Worm (Caenorhabditis elegans): ENCODE results near the gene enpl-1.

enpl-1 gene

DNA sequence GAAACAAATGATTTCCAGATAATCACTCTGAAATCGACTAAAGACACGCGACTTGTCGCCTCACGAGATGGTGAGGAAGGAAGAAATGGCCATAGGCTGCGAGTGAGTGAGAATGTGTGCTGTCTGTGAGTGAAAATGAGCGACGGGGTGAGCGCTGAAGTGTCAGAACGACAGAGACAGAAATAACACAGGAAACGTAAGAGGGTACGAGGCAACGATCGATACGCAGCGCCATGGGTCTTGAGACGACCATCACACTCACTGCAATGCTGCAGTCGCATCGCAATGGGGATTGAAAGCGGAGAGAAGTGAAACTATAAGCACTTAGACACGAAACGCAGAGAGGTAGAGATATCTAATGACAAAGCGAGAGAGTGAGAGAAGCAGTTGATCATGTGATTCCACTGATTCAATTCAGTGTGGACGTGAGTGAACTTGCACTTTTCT, 36.3 kb upstream of the enpl-1 start (continued):
- TF ChIP-seq hmg-20 (GFP tag; IDR thresholded peaks at IDR 0.05) (0 out of 2 replicates have a peak, but pooled peaks have one; percentile 16), attf-3 (GFP tag; conservative IDR thresholded peaks at IDR 0.05) (no peak), die-1 (tag; optimal IDR thresholded peaks at IDR 0.05) (peak; percentile 70), ztf-3 (GFP tag; optimal IDR thresholded peaks at IDR 0.05) (no peak), aptf-3 (GFP tag; IDR thresholded peaks at IDR 0.05) (no peak), sptf-2 (GFP tag; optimal IDR thresholded peaks at IDR 0.05) (no peak), nhr-90 (tag; optimal IDR thresholded peaks at IDR 0.05) (peak; percentile 74), let-526 (GFP tag; IDR thresholded peaks at IDR 0.05) (0 out of 2 replicates have a peak, but pooled peaks have one; percentile 60), Y95B8A.8 (GFP tag; IDR thresholded peaks at IDR 0.05) (peak; percentile 54; the same call in 1 of the 2 replicates), unc-62 (GFP tag; optimal IDR thresholded peaks at IDR 0.05) (peak; percentile 53), nhr-179 (tag; optimal IDR thresholded peaks at IDR 0.05) (no peak), T07F8.4 (tag; optimal IDR thresholded peaks at IDR 0.05) (peak; percentile 59), cebp-1 (GFP tag; IDR thresholded peaks at IDR 0.05) (0 out of 2 replicates have a peak, but pooled peaks have one; percentile 56), cebp-1 (tag; optimal IDR thresholded peaks at IDR 0.05) (peak; percentile 92), hrde-1 (tag; optimal IDR thresholded peaks at IDR 0.05; ENCODE audit: borderline replicate concordance) (no peak), lir-1 (GFP tag; conservative IDR thresholded peaks at IDR 0.05) (peak; percentile 97), zim-3 (tag; optimal IDR thresholded peaks at IDR 0.05) (peak; percentile 44), egl-44 (GFP tag; IDR thresholded peaks at IDR 0.05) (peak; percentile 54; the same call in 1 of the 2 replicates), bed-1 (GFP tag; IDR thresholded peaks at IDR 0.05) (no peak), T26A5.8 (tag; optimal IDR thresholded peaks at IDR 0.05) (no peak), madf-8 (GFP tag; conservative IDR thresholded peaks at IDR 0.05) (no peak), Y56A3A.18 (GFP tag; IDR thresholded peaks at IDR 0.05) (no peak), nhr-80 (tag; optimal IDR thresholded peaks at IDR 0.05) (peak; percentile 75), rec-8 (tag; optimal IDR thresholded peaks at IDR 0.05) (peak in 1 of 2 experiments; percentile 7), lin-26 (GFP tag; IDR thresholded peaks at IDR 0.05) (peak; percentile 69; the same call in 1 of the 2 replicates), hmg-1.2 (GFP tag; IDR thresholded peaks at IDR 0.05) (peak; percentile 94), somi-1 (GFP tag; optimal IDR thresholded peaks at IDR 0.05) (peak; percentile 74), snpc-4 (GFP tag; optimal IDR thresholded peaks at IDR 0.05) (no peak), snpc-4 (tag; optimal IDR thresholded peaks at IDR 0.05) (peak; percentile 47 to 73 (median 58)), lsl-1 (GFP tag; optimal IDR thresholded peaks at IDR 0.05) (no peak), Y79H2A.3 (GFP tag; conservative IDR thresholded peaks at IDR 0.05) (no peak; the same call in 1 of the 2 replicates), lin-54 (GFP tag; optimal IDR thresholded peaks at IDR 0.05) (peak; percentile 57), ztf-25 (GFP tag; IDR thresholded peaks at IDR 0.05) (0 out of 2 replicates have a peak, but pooled peaks have one; percentile 26), B0336.3 (GFP tag; IDR thresholded peaks at IDR 0.05) (peak; percentile 89), mes-4 (tag; optimal IDR thresholded peaks at IDR 0.05) (no peak), dpff-1 (tag; optimal IDR thresholded peaks at IDR 0.05) (no peak), F52B5.7 (tag; optimal IDR thresholded peaks at IDR 0.05) (peak; percentile 11), madf-3 (GFP tag; IDR thresholded peaks at IDR 0.05) (0 out of 2 replicates have a peak, but pooled peaks have one; percentile 69), C17E4.6 (GFP tag; IDR thresholded peaks at IDR 0.05) (0 out of 2 replicates have a peak, but pooled peaks have one; percentile 41), tbp1 (GFP tag; optimal IDR thresholded peaks at IDR 0.05) (peak; percentile 65), nfyb-1 (GFP tag; IDR thresholded peaks at IDR 0.05) (peak; percentile 90), ekl-4 (GFP tag; IDR thresholded peaks at IDR 0.05) (peak; percentile 74), nhr-27 (tag; optimal IDR thresholded peaks at IDR 0.05) (no peak), gei-17 (GFP tag; optimal IDR thresholded peaks at IDR 0.05) (peak; percentile 2), ztf-28 (GFP tag; IDR thresholded peaks at IDR 0.05) (no peak), Y67H2A.10 (GFP tag; conservative IDR thresholded peaks at IDR 0.05) (peak; percentile 54; the same call in 1 of the 2 replicates), ZK185.1 (tag; optimal IDR thresholded peaks at IDR 0.05; ENCODE audit: poor library complexity, severe bottlenecking) (peak; percentile 91), hsf-1 (GFP tag; IDR thresholded peaks at IDR 0.05) (0 out of 2 replicates have a peak, but pooled peaks have one; percentile 6)

All from whole organism, young adult.